Fruit fly (Drosophila melanogaster): Measurements from ENCODE around the gene CG10469.

Gene CG10469

DNA sequence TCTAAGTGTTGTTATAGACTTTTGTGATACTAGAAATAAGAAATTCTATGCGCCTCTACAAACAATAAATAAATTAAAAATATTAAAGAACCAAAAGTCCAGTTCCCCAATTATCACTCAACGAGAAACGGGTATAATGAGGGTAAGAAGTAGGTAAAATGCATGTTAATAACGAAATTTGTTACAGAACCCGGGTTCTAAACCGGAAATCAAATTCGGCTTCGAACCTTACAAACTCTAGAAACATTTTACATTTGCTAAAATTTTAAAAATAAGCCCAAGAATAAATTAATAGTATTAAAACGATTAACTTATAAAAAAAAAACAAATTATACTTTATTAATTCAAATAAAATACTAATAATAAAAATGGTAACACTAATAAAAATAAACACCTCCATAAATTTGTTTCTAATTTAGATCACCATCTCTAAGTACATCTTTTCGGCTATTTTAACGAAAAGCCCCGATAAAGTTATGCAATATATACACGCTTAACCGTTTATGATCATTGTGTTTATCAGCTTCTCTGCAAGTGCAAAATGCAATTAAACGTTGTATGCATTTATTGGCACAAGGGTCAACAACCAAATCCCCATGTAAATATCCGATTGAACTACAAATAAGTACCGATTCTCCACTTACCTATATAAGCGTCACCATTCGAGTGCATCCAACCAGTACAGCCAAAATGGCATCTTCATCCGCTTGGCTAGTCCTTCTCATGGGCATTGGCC, 21.5 kb downstream of the CG10469 start, which contains the start of gene CG6602 (continued):
- TF ChIP-seq H2.0 (GFP tag; IDR thresholded peaks at IDR 0.05) (peak; percentile 60), CG10321 (GFP tag; IDR thresholded peaks at IDR 0.05) (peak; percentile 25; the same call in 1 of the 2 replicates), pan (optimal IDR thresholded peaks at IDR 0.05) (no peak), pan (GFP tag; optimal IDR thresholded peaks at IDR 0.05 in 1 of 2, IDR thresholded peaks at IDR 0.05 in 1 of 2) (peak in 1 of 2 experiments; percentile 88), CG15479 (GFP tag; optimal IDR thresholded peaks at IDR 0.05) (no peak), stc (GFP tag; IDR thresholded peaks at IDR 0.05) (peak; percentile 72; the same call in 1 of the 2 replicates), CG6813 (GFP tag; optimal IDR thresholded peaks at IDR 0.05) (peak; percentile 74), CG1603 (tag; optimal IDR thresholded peaks at IDR 0.05) (peak; percentile 64), CG2199 (GFP tag; IDR thresholded peaks at IDR 0.05) (peak; percentile 57; the same call in 2 of the 3 replicates), vfl (GFP tag; optimal IDR thresholded peaks at IDR 0.05) (no peak), en (GFP tag; optimal IDR thresholded peaks at IDR 0.05) (peak; percentile 13), CG4424 (GFP tag; optimal IDR thresholded peaks at IDR 0.05) (peak; percentile 84), Hey (tag; optimal IDR thresholded peaks at IDR 0.05) (no peak), PHDP (tag; optimal IDR thresholded peaks at IDR 0.05) (peak; percentile 60), fu2 (GFP tag; optimal IDR thresholded peaks at IDR 0.05) (peak; percentile 30), HLH54F (GFP tag; optimal IDR thresholded peaks at IDR 0.05) (peak; percentile 45), CG11398 (GFP tag; optimal IDR thresholded peaks at IDR 0.05) (no peak), CG4730 (GFP tag; IDR thresholded peaks at IDR 0.05) (peak; percentile 45), CG1529 (GFP tag; optimal IDR thresholded peaks at IDR 0.05) (peak; percentile 28), zen2 (GFP tag; IDR thresholded peaks at IDR 0.05; ENCODE audit: partially characterized antibody) (no peak), Meics (GFP tag; optimal IDR thresholded peaks at IDR 0.05) (peak; percentile 88), hth (optimal IDR thresholded peaks at IDR 0.05) (no peak), Sox102F (GFP tag; optimal IDR thresholded peaks at IDR 0.05) (peak; percentile 0), Myb (GFP tag; optimal IDR thresholded peaks at IDR 0.05) (peak; percentile 8), gem (tag; optimal IDR thresholded peaks at IDR 0.05) (peak; percentile 49), Drgx (GFP tag; IDR thresholded peaks at IDR 0.05) (no peak), CG6689 (GFP tag; IDR thresholded peaks at IDR 0.05) (no peak), sim (GFP tag; IDR thresholded peaks at IDR 0.05) (no peak), NC2β (GFP tag; optimal IDR thresholded peaks at IDR 0.05) (peak; percentile 53), CG16863 (GFP tag; optimal IDR thresholded peaks at IDR 0.05) (no peak), jumu (GFP tag; optimal IDR thresholded peaks at IDR 0.05) (no peak), CG18262 (tag; optimal IDR thresholded peaks at IDR 0.05) (peak; percentile 53), Hr3 (GFP tag; optimal IDR thresholded peaks at IDR 0.05) (peak; percentile 51), CG8478 (optimal IDR thresholded peaks at IDR 0.05) (no peak), phol (tag; optimal IDR thresholded peaks at IDR 0.05) (peak; percentile 82), sug (tag; optimal IDR thresholded peaks at IDR 0.05) (peak; percentile 45), pnt (GFP tag; optimal IDR thresholded peaks at IDR 0.05) (no peak), CG18011 (GFP tag; optimal IDR thresholded peaks at IDR 0.05) (peak; percentile 45), Med (GFP tag) (peak; percentile 92), CG15696 (tag; optimal IDR thresholded peaks at IDR 0.05) (peak; percentile 34), zf30C (GFP tag; optimal IDR thresholded peaks at IDR 0.05) (no peak), Antp (GFP tag; optimal IDR thresholded peaks at IDR 0.05) (peak; percentile 10), CG6765 (GFP tag; optimal IDR thresholded peaks at IDR 0.05) (peak; percentile 80), CG34422 (GFP tag; IDR thresholded peaks at IDR 0.05) (peak; percentile 81), pho (GFP tag; optimal IDR thresholded peaks at IDR 0.05) (no peak), CG6175 (GFP tag; IDR thresholded peaks at IDR 0.05) (peak; percentile 74), CG3407 (GFP tag; optimal IDR thresholded peaks at IDR 0.05) (peak; percentile 41), esg (GFP tag; conservative IDR thresholded peaks at IDR 0.05) (peak; percentile 29; the same call in 1 of the 2 replicates), Dip3 (GFP tag; optimal IDR thresholded peaks at IDR 0.05) (peak; percentile 50), CG7357 (GFP tag; IDR thresholded peaks at IDR 0.05) (0 out of 3 replicates have a peak, but pooled peaks have one; percentile 43), row (GFP tag; IDR thresholded peaks at IDR 0.05) (0 out of 3 replicates have a peak, but pooled peaks have one; percentile 18)
